Fruit fly (Drosophila melanogaster) whole organism, embryonic: Measurements from ENCODE around the gene CG15725.

Source experiments
- Abd-B ChIP-seq: fragments of 200-800 bp; sonication (Bioruptor generic); optimal IDR thresholded peaks from 2 replicates; lab custom pipeline; 2018; ENCODE audit warnings: missing biosample characterization, mild to moderate bottlenecking, missing genetic modification characterization, moderate library complexity
- Adf1 ChIP-seq: fragments of 200-800 bp; sonication (Bioruptor generic); IDR thresholded peaks from 2 replicates; pipeline ENCODE4 v1.3.6; 2022; ENCODE audit warnings: missing biosample characterization, missing genetic modification characterization
- Asciz ChIP-seq: fragments of 200-800 bp; sonication (Bioruptor generic); optimal IDR thresholded peaks from 2 replicates; lab custom pipeline; 2017; ENCODE audit warnings: missing biosample characterization, mild to moderate bottlenecking, missing genetic modification characterization, missing genetic modification reagents
- CG11247 ChIP-seq: fragments of 200-800 bp; sonication (Bioruptor generic); IDR thresholded peaks from 2 replicates; pipeline ENCODE4 v1.3.6; 2022; ENCODE audit warnings: missing biosample characterization, missing genetic modification characterization
- CG12219 ChIP-seq: fragments of 200-800 bp; sonication (Bioruptor generic); optimal IDR thresholded peaks from 3 replicates; lab custom pipeline; 2018; ENCODE audit warnings: missing biosample characterization, mild to moderate bottlenecking, missing genetic modification characterization
- CG14014 ChIP-seq: fragments of 200-800 bp; sonication (Bioruptor generic); IDR thresholded peaks from 2 replicates; pipeline ENCODE4 v1.3.6; 2022; ENCODE audit warnings: missing biosample characterization, missing genetic modification characterization
- CG15073 ChIP-seq: fragments of 200-800 bp; sonication (Bioruptor generic); optimal IDR thresholded peaks from 2 replicates; lab custom pipeline; 2016; ENCODE audit warnings: missing biosample characterization, missing genetic modification characterization
- CG15696 ChIP-seq: fragments of 200-800 bp; sonication (Bioruptor generic); optimal IDR thresholded peaks from 2 replicates; lab custom pipeline; 2019; ENCODE audit warnings: missing biosample characterization, mild to moderate bottlenecking, missing genetic modification characterization, moderate library complexity
- CG1603 ChIP-seq: fragments of 200-800 bp; sonication (Bioruptor generic); optimal IDR thresholded peaks from 2 replicates; lab custom pipeline; 2019; ENCODE audit warnings: missing biosample characterization, mild to moderate bottlenecking, missing genetic modification characterization, moderate library complexity
- CG17912 ChIP-seq: fragments of 200-800 bp; sonication (Bioruptor generic); optimal IDR thresholded peaks from 2 replicates; lab custom pipeline; 2018; ENCODE audit warnings: missing biosample characterization, mild to moderate bottlenecking, missing genetic modification characterization
- CG1832 ChIP-seq: fragments of 200-800 bp; sonication (Bioruptor generic); optimal IDR thresholded peaks from 2 replicates; lab custom pipeline; 2017; ENCODE audit warnings: missing biosample characterization, mild to moderate bottlenecking, missing genetic modification characterization, inconsistent platforms
- CG2116 ChIP-seq: fragments of 200-800 bp; sonication (Bioruptor generic); optimal IDR thresholded peaks from 3 replicates; lab custom pipeline; 2018; ENCODE audit warnings: missing biosample characterization, mild to moderate bottlenecking, missing genetic modification characterization
- CG2202 ChIP-seq: fragments of 200-800 bp; sonication (Bioruptor generic); optimal IDR thresholded peaks from 2 replicates; lab custom pipeline; 2018; ENCODE audit warnings: missing biosample characterization, mild to moderate bottlenecking, missing genetic modification characterization
- CG2678 ChIP-seq: fragments of 200-800 bp; sonication (Bioruptor generic); optimal IDR thresholded peaks from 3 replicates; lab custom pipeline; 2019; ENCODE audit warnings: missing biosample characterization, mild to moderate bottlenecking, missing genetic modification characterization, moderate library complexity
- CG2712 ChIP-seq: fragments of 200-800 bp; optimal IDR thresholded peaks from 3 replicates; lab custom pipeline; 2019; ENCODE audit warnings: missing biosample characterization, mild to moderate bottlenecking, missing genetic modification characterization, moderate library complexity
- CG32532 ChIP-seq: fragments of 200-800 bp; sonication (Bioruptor generic); IDR thresholded peaks from 2 replicates; pipeline ENCODE4 v1.3.6; 2022; ENCODE audit warnings: missing biosample characterization, missing genetic modification characterization
- CG32772 ChIP-seq: fragments of 200-800 bp; sonication (Bioruptor generic); IDR thresholded peaks from 2 replicates; pipeline ENCODE4 v1.3.6; 2022; ENCODE audit warnings: missing biosample characterization, missing genetic modification characterization
- CG34224 ChIP-seq: fragments of 200-800 bp; sonication (Bioruptor generic); IDR thresholded peaks from 3 replicates; pipeline ENCODE4 v1.3.6; 2022; ENCODE audit warnings: missing biosample characterization, missing genetic modification characterization; ENCODE audit not compliant: partially characterized antibody
- CG5180 ChIP-seq: fragments of 200-800 bp; sonication (Bioruptor generic); optimal IDR thresholded peaks from 3 replicates; lab custom pipeline; 2017; ENCODE audit warnings: missing biosample characterization, missing genetic modification characterization, mild to moderate bottlenecking, moderate library complexity, missing genetic modification reagents
- CG6175 ChIP-seq: fragments of 200-800 bp; sonication (Bioruptor generic); IDR thresholded peaks from 3 replicates; pipeline ENCODE4 v1.3.6; 2022; ENCODE audit warnings: missing biosample characterization, missing genetic modification characterization
- CG7839 ChIP-seq: fragments of 200-800 bp; sonication (Bioruptor generic); optimal IDR thresholded peaks from 3 replicates; lab custom pipeline; 2018; ENCODE audit warnings: missing biosample characterization, mild to moderate bottlenecking, missing genetic modification characterization, moderate library complexity
- CG8290 ChIP-seq, 3 experiments: fragments of 200-800 bp; sonication (Bioruptor generic); optimal IDR thresholded peaks; 2 replicates each; lab custom pipeline; 2016 to 2019; ENCODE audit warnings: missing biosample characterization in 3 of 3, missing genetic modification characterization in 3 of 3, mild to moderate bottlenecking in 2 of 3, moderate library complexity in 1 of 3
- Drgx ChIP-seq: fragments of 200-800 bp; sonication (Bioruptor generic); IDR thresholded peaks from 2 replicates; pipeline ENCODE4 v1.3.6; 2022; ENCODE audit warnings: missing biosample characterization, missing genetic modification characterization
- Gug ChIP-seq: fragments of 200-800 bp; sonication (Bioruptor generic); IDR thresholded peaks from 4 replicates; pipeline ENCODE4 v1.3.6; 2022; ENCODE audit warnings: missing biosample characterization, missing genetic modification characterization
- H2.0 ChIP-seq: fragments of 200-800 bp; sonication (Bioruptor generic); IDR thresholded peaks from 2 replicates; pipeline ENCODE4 v1.3.6; 2022; ENCODE audit warnings: missing biosample characterization, missing genetic modification characterization
- Med ChIP-seq: fragments of 200-800 bp; sonication (Bioruptor generic); peaks from one replicate; lab custom pipeline; 2016; ENCODE audit warnings: missing biosample characterization, missing genetic modification characterization, mild to moderate bottlenecking, inconsistent platforms, moderate library complexity
- Rfx ChIP-seq: fragments of 200-800 bp; sonication (Bioruptor generic); IDR thresholded peaks from 2 replicates; pipeline ENCODE4 v1.3.6; 2022; ENCODE audit warnings: missing biosample characterization, missing genetic modification characterization
- Sin3A ChIP-seq: fragments of >200 bp; optimal IDR thresholded peaks from 2 replicates; lab custom pipeline; 2018
- ara ChIP-seq: fragments of 200-800 bp; sonication (Bioruptor generic); IDR thresholded peaks from 2 replicates; pipeline ENCODE4 v1.3.6; 2022; ENCODE audit warnings: missing biosample characterization, missing genetic modification characterization
- ash1 ChIP-seq: fragments of 200-800 bp; sonication (Bioruptor generic); optimal IDR thresholded peaks from 2 replicates; lab custom pipeline; 2018; ENCODE audit warnings: missing biosample characterization, mild to moderate bottlenecking, missing genetic modification characterization
- bigmax ChIP-seq: fragments of 200-800 bp; sonication (Bioruptor generic); optimal IDR thresholded peaks from 2 replicates; lab custom pipeline; 2018; ENCODE audit warnings: missing biosample characterization, mild to moderate bottlenecking, missing genetic modification characterization
- chm ChIP-seq: fragments of 200-800 bp; sonication (Bioruptor generic); IDR thresholded peaks from 2 replicates; pipeline ENCODE4 v1.3.6; 2022; ENCODE audit warnings: missing biosample characterization, missing genetic modification characterization
- cwo ChIP-seq: fragments of 200-800 bp; sonication (Bioruptor generic); optimal IDR thresholded peaks from 3 replicates; lab custom pipeline; 2017; ENCODE audit warnings: missing biosample characterization, missing genetic modification characterization, mild to moderate bottlenecking, moderate library complexity, missing genetic modification reagents
- gem ChIP-seq: fragments of 200-800 bp; sonication (Bioruptor generic); optimal IDR thresholded peaks from 2 replicates; lab custom pipeline; 2019; ENCODE audit warnings: missing biosample characterization, mild to moderate bottlenecking, missing genetic modification characterization, moderate library complexity
- grn ChIP-seq: fragments of 200-800 bp; sonication (Bioruptor generic); optimal IDR thresholded peaks from 3 replicates; lab custom pipeline; 2017; ENCODE audit warnings: missing biosample characterization, missing genetic modification characterization
- klu ChIP-seq: fragments of 200-800 bp; sonication (Bioruptor generic); IDR thresholded peaks from 2 replicates; pipeline ENCODE4 v1.3.6; 2022; ENCODE audit warnings: missing biosample characterization, missing genetic modification characterization
- lab ChIP-seq: fragments of 200-800 bp; sonication (Bioruptor generic); optimal IDR thresholded peaks from 3 replicates; lab custom pipeline; 2017; ENCODE audit warnings: missing biosample characterization, missing genetic modification characterization, mild to moderate bottlenecking, moderate library complexity, missing genetic modification reagents
- lbe ChIP-seq: fragments of 200-800 bp; sonication (Bioruptor generic); optimal IDR thresholded peaks from 2 replicates; lab custom pipeline; 2016; ENCODE audit warnings: missing biosample characterization, mild to moderate bottlenecking, missing genetic modification characterization
- mirr ChIP-seq: fragments of 200-800 bp; sonication (Bioruptor generic); optimal IDR thresholded peaks from 3 replicates; lab custom pipeline; 2018; ENCODE audit warnings: missing biosample characterization, mild to moderate bottlenecking, missing genetic modification characterization
- oc ChIP-seq: fragments of 200-800 bp; sonication (Bioruptor generic); optimal IDR thresholded peaks from 2 replicates; lab custom pipeline; 2018; ENCODE audit warnings: missing biosample characterization, mild to moderate bottlenecking, missing genetic modification characterization, moderate library complexity
- otp ChIP-seq: fragments of 200-800 bp; sonication (Bioruptor generic); IDR thresholded peaks from 3 replicates; pipeline ENCODE4, ENCODE4 v1.3.6; 2022; ENCODE audit warnings: missing biosample characterization, missing genetic modification characterization
- pfk ChIP-seq: fragments of 200-800 bp; sonication (Bioruptor generic); optimal IDR thresholded peaks from 2 replicates; lab custom pipeline; 2018; ENCODE audit warnings: missing biosample characterization, mild to moderate bottlenecking, missing genetic modification characterization, moderate library complexity
- salm ChIP-seq: fragments of 200-800 bp; sonication (Bioruptor generic); optimal IDR thresholded peaks from 2 replicates; lab custom pipeline; 2018; ENCODE audit warnings: missing biosample characterization, mild to moderate bottlenecking, missing genetic modification characterization
- sens ChIP-seq: fragments of 200-800 bp; sonication (Bioruptor generic); peaks from one replicate; lab custom pipeline; 2016; ENCODE audit warnings: missing biosample characterization, missing genetic modification characterization
- slp2 ChIP-seq: fragments of 200-800 bp; sonication (Bioruptor generic); optimal IDR thresholded peaks from 2 replicates; lab custom pipeline; 2016; ENCODE audit warnings: missing biosample characterization, missing genetic modification characterization
- sr ChIP-seq: fragments of 200-800 bp; sonication (Bioruptor generic); IDR thresholded peaks from 3 replicates; pipeline ENCODE4 v1.3.6; 2022; ENCODE audit warnings: missing biosample characterization, missing genetic modification characterization
- twi ChIP-seq: fragments of 200-800 bp; optimal IDR thresholded peaks from 2 replicates; lab custom pipeline; 2019; ENCODE audit warnings: missing biosample characterization, mild to moderate bottlenecking, missing genetic modification characterization, moderate library complexity
- vvl ChIP-seq: fragments of 200-800 bp; sonication (Bioruptor generic); IDR thresholded peaks from 2 replicates; pipeline ENCODE4 v1.3.6; 2022; ENCODE audit warnings: missing biosample characterization, missing genetic modification characterization

CG15725 gene

dm6 chrX:12753602-12754347 is 48.1 kb downstream of the CG15725 start (continued):
- no peak for TF ChIP-seq pfk (GFP tag; lab: Kevin White, UChicago)
- peak; percentile 59; the same call in 1 of the 3 replicates for TF ChIP-seq sr (GFP tag; lab: Robert Waterston, UW)
- peak; percentile 73 for TF ChIP-seq CG1832
- no peak for TF ChIP-seq CG34224 (GFP tag; lab: Robert Waterston, UW)
- peak; percentile 7 for TF ChIP-seq lab (GFP tag; lab: Kevin White, UChicago)
- peak; percentile 64 for TF ChIP-seq otp
- peak; percentile 48; the same call in 1 of the 2 replicates for TF ChIP-seq H2.0
- peak; percentile 17 for TF ChIP-seq CG5180 (GFP tag; lab: Kevin White, UChicago)
- peak; percentile 38 for TF ChIP-seq CG17912 (GFP tag; lab: Kevin White, UChicago)
- peak; percentile 55 for TF ChIP-seq twi (tag; lab: Kevin White, UChicago)
- no peak for TF ChIP-seq Sin3A (lab: Kevin White, UChicago)
- no peak for TF ChIP-seq gem (tag; lab: Kevin White, UChicago)
- TF ChIP-seq Gug = 0 out of 4 replicates have a peak, but pooled peaks have one; percentile 3
- TF ChIP-seq ara (GFP tag; lab: Robert Waterston, UW) = peak; percentile 45; the same call in 1 of the 2 replicates
- peak; percentile 30; the same call in 1 of the 2 replicates for TF ChIP-seq klu (GFP tag; lab: Robert Waterston, UW)
- TF ChIP-seq bigmax (GFP tag; lab: Kevin White, UChicago) = peak; percentile 86
- TF ChIP-seq CG32772 (GFP tag; lab: Robert Waterston, UW) = peak; percentile 85
- no peak for TF ChIP-seq CG8290 (GFP tag; optimal IDR thresholded peaks at IDR 0.05; lab: Kevin White, UChicago)
- TF ChIP-seq CG8290 (tag; optimal IDR thresholded peaks at IDR 0.05; lab: Kevin White, UChicago) = peak in 1 of 2 experiments; percentile 62
- peak; percentile 63; the same call in 1 of the 2 replicates for TF ChIP-seq Drgx (GFP tag; lab: Robert Waterston, UW)
- TF ChIP-seq lbe = no peak
- TF ChIP-seq CG7839 (tag; lab: Kevin White, UChicago) = no peak
- TF ChIP-seq CG32532 = peak; percentile 22; the same call in 1 of the 2 replicates
- peak; percentile 30 for TF ChIP-seq CG2678 (tag; lab: Kevin White, UChicago)
- TF ChIP-seq Rfx (GFP tag; lab: Robert Waterston, UW) = peak; percentile 26; the same call in 1 of the 2 replicates
- TF ChIP-seq grn (GFP tag; lab: Kevin White, UChicago) = peak; percentile 81
- peak; percentile 28 for TF ChIP-seq Abd-B (GFP tag; lab: Kevin White, UChicago)
- no peak for TF ChIP-seq Asciz (GFP tag; lab: Kevin White, UChicago)
- no peak for TF ChIP-seq slp2 (GFP tag; lab: Kevin White, UChicago)
- TF ChIP-seq CG14014 (GFP tag; lab: Robert Waterston, UW) = peak; percentile 27; the same call in 1 of the 2 replicates
- TF ChIP-seq Med (GFP tag; lab: Kevin White, UChicago) = peak; percentile 32
- TF ChIP-seq CG2116 (GFP tag; lab: Kevin White, UChicago) = no peak
- TF ChIP-seq sens (GFP tag; lab: Kevin White, UChicago) = peak; percentile 62
- TF ChIP-seq CG2202 = no peak
- TF ChIP-seq CG12219 (GFP tag; lab: Kevin White, UChicago) = no peak
- peak; percentile 30; the same call in 1 of the 2 replicates for TF ChIP-seq vvl (GFP tag; lab: Robert Waterston, UW)
- peak; percentile 23 for TF ChIP-seq mirr
- TF ChIP-seq CG11247 (GFP tag; lab: Robert Waterston, UW) = peak; percentile 11; the same call in 1 of the 2 replicates
- TF ChIP-seq CG1603 (tag; lab: Kevin White, UChicago) = peak; percentile 17
- TF ChIP-seq CG2712 (tag; lab: Kevin White, UChicago) = no peak
- peak; percentile 90 for TF ChIP-seq cwo (GFP tag; lab: Kevin White, UChicago)
- TF ChIP-seq CG15696 = no peak
- TF ChIP-seq CG15073 (GFP tag; lab: Kevin White, UChicago) = no peak
- 0 out of 2 replicates have a peak, but pooled peaks have one; percentile 31 for TF ChIP-seq chm (GFP tag; lab: Robert Waterston, UW)
- TF ChIP-seq salm = peak; percentile 9
- peak; percentile 43; the same call in 1 of the 3 replicates for TF ChIP-seq CG6175 (GFP tag; lab: Robert Waterston, UW)
- peak; percentile 89 for TF ChIP-seq oc
- TF ChIP-seq Adf1 = peak; percentile 72
- peak; percentile 83 for TF ChIP-seq ash1 (GFP tag; lab: Kevin White, UChicago)
